Fruit fly (Drosophila melanogaster) whole organism, embryonic: ENCODE measurements around the gene CG14982.

ENCODE experiments used
- Bgb ChIP-seq: fragments of 200-800 bp; sonication (Bioruptor generic); IDR thresholded peaks from 2 replicates; pipeline ENCODE4 v1.3.6; 2022; ENCODE audit warnings: missing biosample characterization, missing genetic modification characterization; ENCODE audit not compliant: partially characterized antibody
- CG10462 ChIP-seq: fragments of 200-800 bp; sonication (Bioruptor generic); optimal IDR thresholded peaks from 2 replicates; lab custom pipeline; 2016; ENCODE audit warnings: missing biosample characterization, missing genetic modification characterization
- CG10959 ChIP-seq: fragments of 200-800 bp; sonication (Bioruptor generic); IDR thresholded peaks from 2 replicates; pipeline ENCODE4 v1.3.6; 2022; ENCODE audit warnings: missing biosample characterization, missing genetic modification characterization
- CG12236 ChIP-seq: fragments of 200-800 bp; sonication (Bioruptor generic); optimal IDR thresholded peaks from 2 replicates; lab custom pipeline; 2016; ENCODE audit warnings: missing biosample characterization, missing genetic modification characterization
- CG12659 ChIP-seq: fragments of 200-800 bp; sonication (Bioruptor generic); optimal IDR thresholded peaks from 3 replicates; lab custom pipeline; 2017; ENCODE audit warnings: mild to moderate bottlenecking, missing biosample characterization, missing genetic modification reagents, missing genetic modification characterization
- CG13287 ChIP-seq: fragments of 200-800 bp; sonication (Bioruptor generic); IDR thresholded peaks from 2 replicates; pipeline ENCODE4 v1.3.6; 2022; ENCODE audit warnings: missing biosample characterization, missing genetic modification characterization; ENCODE audit not compliant: partially characterized antibody
- CG14710 ChIP-seq: fragments of 200-800 bp; sonication (Bioruptor generic); optimal IDR thresholded peaks from 3 replicates; lab custom pipeline; 2019; ENCODE audit warnings: missing biosample characterization, mild to moderate bottlenecking, missing genetic modification characterization, moderate library complexity
- CG17186 ChIP-seq: fragments of 200-800 bp; sonication (Bioruptor generic); optimal IDR thresholded peaks from 3 replicates; lab custom pipeline; 2017; ENCODE audit warnings: missing biosample characterization, missing genetic modification reagents, missing genetic modification characterization
- CG2116 ChIP-seq: fragments of 200-800 bp; sonication (Bioruptor generic); optimal IDR thresholded peaks from 3 replicates; lab custom pipeline; 2018; ENCODE audit warnings: missing biosample characterization, mild to moderate bottlenecking, missing genetic modification characterization
- CG2129 ChIP-seq: fragments of 200-800 bp; sonication (Bioruptor generic); IDR thresholded peaks from 2 replicates; pipeline ENCODE4 v1.3.6; 2022; ENCODE audit warnings: missing biosample characterization, missing genetic modification characterization; ENCODE audit not compliant: partially characterized antibody
- CG32772 ChIP-seq: fragments of 200-800 bp; sonication (Bioruptor generic); IDR thresholded peaks from 2 replicates; pipeline ENCODE4 v1.3.6; 2022; ENCODE audit warnings: missing biosample characterization, missing genetic modification characterization
- CG3847 ChIP-seq: fragments of 200-800 bp; sonication (Bioruptor generic); IDR thresholded peaks from 2 replicates; pipeline ENCODE4 v1.3.6; 2022; ENCODE audit warnings: missing biosample characterization, missing genetic modification characterization
- CG42726 ChIP-seq: fragments of 200-800 bp; sonication (Bioruptor generic); IDR thresholded peaks from 2 replicates; pipeline ENCODE4 v1.3.6; 2022; ENCODE audit warnings: missing biosample characterization, missing genetic modification characterization; ENCODE audit not compliant: partially characterized antibody
- CG6683 ChIP-seq: fragments of 200-800 bp; sonication (Bioruptor generic); optimal IDR thresholded peaks from 2 replicates; lab custom pipeline; 2017; ENCODE audit warnings: missing biosample characterization, mild to moderate bottlenecking, missing genetic modification characterization, missing genetic modification reagents
- CG6689 ChIP-seq: fragments of 200-800 bp; sonication (Bioruptor generic); IDR thresholded peaks from 2 replicates; pipeline ENCODE4 v1.3.6; 2022; ENCODE audit warnings: missing biosample characterization, missing genetic modification characterization
- CG7963 ChIP-seq: fragments of 200-800 bp; sonication (Bioruptor generic); IDR thresholded peaks from 3 replicates; pipeline ENCODE4 v1.3.6; 2022; ENCODE audit warnings: missing biosample characterization, missing genetic modification characterization; ENCODE audit not compliant: partially characterized antibody
- CG7987 ChIP-seq: fragments of 200-800 bp; sonication (Bioruptor generic); optimal IDR thresholded peaks from 2 replicates; lab custom pipeline; 2018; ENCODE audit warnings: missing biosample characterization, mild to moderate bottlenecking, missing genetic modification characterization, moderate library complexity
- Camta ChIP-seq: fragments of 200-800 bp; sonication (Bioruptor generic); optimal IDR thresholded peaks from 2 replicates; lab custom pipeline; 2016; ENCODE audit warnings: missing biosample characterization, missing genetic modification characterization
- Dp ChIP-seq: fragments of 200-800 bp; sonication (Bioruptor generic); optimal IDR thresholded peaks from 2 replicates; lab custom pipeline; 2018; ENCODE audit warnings: missing biosample characterization, mild to moderate bottlenecking, missing genetic modification characterization, moderate library complexity
- HLH54F ChIP-seq: fragments of 200-800 bp; sonication (Bioruptor generic); optimal IDR thresholded peaks from 3 replicates; lab custom pipeline; 2016; ENCODE audit warnings: missing biosample characterization, missing genetic modification characterization
- HLHmδ ChIP-seq: fragments of 200-800 bp; sonication (Bioruptor generic); optimal IDR thresholded peaks from 2 replicates; lab custom pipeline; 2018; ENCODE audit warnings: missing biosample characterization, mild to moderate bottlenecking, missing genetic modification characterization, moderate library complexity
- HmgZ ChIP-seq: fragments of 200-800 bp; sonication (Bioruptor generic); optimal IDR thresholded peaks from 2 replicates; lab custom pipeline; 2018; ENCODE audit warnings: missing biosample characterization, mild to moderate bottlenecking, missing genetic modification characterization
- Hmr ChIP-seq: fragments of 200-800 bp; sonication (Bioruptor generic); optimal IDR thresholded peaks from 3 replicates; lab custom pipeline; 2017; ENCODE audit warnings: mild to moderate bottlenecking, missing biosample characterization, missing genetic modification reagents, missing genetic modification characterization
- MESR4 ChIP-seq: fragments of 200-800 bp; sonication (Bioruptor generic); optimal IDR thresholded peaks from 2 replicates; lab custom pipeline; 2018; ENCODE audit warnings: missing biosample characterization, mild to moderate bottlenecking, missing genetic modification characterization, moderate library complexity
- Nf-YB ChIP-seq: fragments of 200-800 bp; sonication (Bioruptor generic); optimal IDR thresholded peaks from 3 replicates; lab custom pipeline; 2019; ENCODE audit warnings: missing biosample characterization, mild to moderate bottlenecking, missing genetic modification characterization, moderate library complexity
- Opbp ChIP-seq: fragments of 200-800 bp; sonication (Bioruptor generic); IDR thresholded peaks from 3 replicates; pipeline ENCODE4 v1.3.6; 2022; ENCODE audit warnings: missing biosample characterization, missing genetic modification characterization; ENCODE audit not compliant: partially characterized antibody
- Poxn ChIP-seq: fragments of 200-800 bp; sonication (Bioruptor generic); IDR thresholded peaks from 2 replicates; pipeline ENCODE4 v1.3.6; 2022; ENCODE audit warnings: missing biosample characterization, missing genetic modification characterization
- Scr ChIP-seq: fragments of 200-800 bp; sonication (Bioruptor generic); IDR thresholded peaks from 2 replicates; pipeline ENCODE4 v1.3.6; 2022; ENCODE audit warnings: missing biosample characterization, missing genetic modification characterization; ENCODE audit not compliant: partially characterized antibody
- Spps ChIP-seq: fragments of 200-800 bp; sonication (Bioruptor generic); optimal IDR thresholded peaks from 2 replicates; lab custom pipeline; 2018; ENCODE audit warnings: missing biosample characterization, mild to moderate bottlenecking, missing genetic modification characterization
- bab2 ChIP-seq: fragments of 200-800 bp; sonication (Bioruptor generic); optimal IDR thresholded peaks from 2 replicates; lab custom pipeline; 2016; ENCODE audit warnings: missing biosample characterization, missing genetic modification characterization
- bcd ChIP-seq: fragments of 200-800 bp; sonication (Bioruptor generic); optimal IDR thresholded peaks from 2 replicates; lab custom pipeline; 2017; ENCODE audit warnings: missing biosample characterization, mild to moderate bottlenecking, missing genetic modification characterization
- cad ChIP-seq: fragments of >200 bp; optimal IDR thresholded peaks from 2 replicates; lab custom pipeline; 2017; ENCODE audit warnings: missing biosample characterization, missing genetic modification characterization
- chinmo ChIP-seq: fragments of 200-800 bp; sonication (Bioruptor generic); IDR thresholded peaks from 4 replicates; pipeline ENCODE4 v1.3.6; 2022; ENCODE audit warnings: missing biosample characterization, missing genetic modification characterization; ENCODE audit not compliant: partially characterized antibody
- chm ChIP-seq: fragments of 200-800 bp; sonication (Bioruptor generic); IDR thresholded peaks from 2 replicates; pipeline ENCODE4 v1.3.6; 2022; ENCODE audit warnings: missing biosample characterization, missing genetic modification characterization
- crc ChIP-seq: fragments of 200-800 bp; sonication (Bioruptor generic); optimal IDR thresholded peaks from 2 replicates; lab custom pipeline; 2016; ENCODE audit warnings: missing biosample characterization, missing genetic modification characterization
- dan ChIP-seq: fragments of 200-800 bp; sonication (Bioruptor generic); IDR thresholded peaks from 2 replicates; pipeline ENCODE4 v1.3.6; 2022; ENCODE audit warnings: missing biosample characterization, missing genetic modification characterization
- gfzf ChIP-seq: fragments of 200-800 bp; sonication (Bioruptor generic); optimal IDR thresholded peaks from 2 replicates; lab custom pipeline; 2016; ENCODE audit warnings: missing biosample characterization, mild to moderate bottlenecking, missing genetic modification characterization, moderate library complexity
- mld ChIP-seq: fragments of 200-800 bp; sonication (Bioruptor generic); IDR thresholded peaks from 3 replicates; pipeline ENCODE4 v1.3.6; 2022; ENCODE audit warnings: missing biosample characterization, missing genetic modification characterization; ENCODE audit not compliant: partially characterized antibody
- nerfin-2 ChIP-seq: fragments of 200-800 bp; sonication (Bioruptor generic); IDR thresholded peaks from 2 replicates; pipeline ENCODE4 v1.3.6; 2022; ENCODE audit warnings: missing biosample characterization, missing genetic modification characterization; ENCODE audit not compliant: partially characterized antibody
- otp ChIP-seq: fragments of 200-800 bp; sonication (Bioruptor generic); IDR thresholded peaks from 3 replicates; pipeline ENCODE4, ENCODE4 v1.3.6; 2022; ENCODE audit warnings: missing biosample characterization, missing genetic modification characterization
- row ChIP-seq: fragments of 200-800 bp; sonication (Bioruptor generic); IDR thresholded peaks from 3 replicates; pipeline ENCODE4 v1.3.6; 2022; ENCODE audit warnings: missing biosample characterization, missing genetic modification characterization
- sens-2 ChIP-seq: fragments of 200-800 bp; sonication (Bioruptor generic); IDR thresholded peaks from 2 replicates; pipeline ENCODE4 v1.3.6; 2022; ENCODE audit warnings: missing biosample characterization, missing genetic modification characterization
- sna ChIP-seq: fragments of 200-800 bp; sonication (Bioruptor generic); IDR thresholded peaks from 2 replicates; pipeline ENCODE4 v1.3.6; 2022; ENCODE audit warnings: missing biosample characterization, missing genetic modification characterization; ENCODE audit not compliant: partially characterized antibody
- stwl ChIP-seq: fragments of 200-800 bp; sonication (Bioruptor generic); optimal IDR thresholded peaks from 3 replicates; lab custom pipeline; 2018; ENCODE audit warnings: missing biosample characterization, mild to moderate bottlenecking, missing genetic modification characterization, moderate library complexity
- tna ChIP-seq: fragments of 200-800 bp; sonication (Bioruptor generic); IDR thresholded peaks from 2 replicates; pipeline ENCODE4 v1.3.6; 2022; ENCODE audit warnings: missing biosample characterization, missing genetic modification characterization; ENCODE audit not compliant: partially characterized antibody
- trem ChIP-seq: fragments of 200-800 bp; optimal IDR thresholded peaks from 3 replicates; lab custom pipeline; 2019; ENCODE audit warnings: missing biosample characterization, mild to moderate bottlenecking, missing genetic modification characterization, moderate library complexity
- unc-4 ChIP-seq: fragments of 200-800 bp; sonication (Bioruptor generic); IDR thresholded peaks from 2 replicates; pipeline ENCODE4 v1.3.6; 2022; ENCODE audit warnings: missing biosample characterization, missing genetic modification characterization; ENCODE audit not compliant: partially characterized antibody
- vnd ChIP-seq: fragments of 200-800 bp; sonication (Bioruptor generic); IDR thresholded peaks from 3 replicates; pipeline ENCODE4 v1.3.6; 2022; ENCODE audit warnings: missing biosample characterization, missing genetic modification characterization; ENCODE audit not compliant: partially characterized antibody
- zen2 ChIP-seq: fragments of 200-800 bp; sonication (Bioruptor generic); IDR thresholded peaks from 3 replicates; pipeline ENCODE4 v1.3.6; 2022; ENCODE audit warnings: missing biosample characterization, missing genetic modification characterization; ENCODE audit not compliant: partially characterized antibody

CG14982 gene

DNA sequence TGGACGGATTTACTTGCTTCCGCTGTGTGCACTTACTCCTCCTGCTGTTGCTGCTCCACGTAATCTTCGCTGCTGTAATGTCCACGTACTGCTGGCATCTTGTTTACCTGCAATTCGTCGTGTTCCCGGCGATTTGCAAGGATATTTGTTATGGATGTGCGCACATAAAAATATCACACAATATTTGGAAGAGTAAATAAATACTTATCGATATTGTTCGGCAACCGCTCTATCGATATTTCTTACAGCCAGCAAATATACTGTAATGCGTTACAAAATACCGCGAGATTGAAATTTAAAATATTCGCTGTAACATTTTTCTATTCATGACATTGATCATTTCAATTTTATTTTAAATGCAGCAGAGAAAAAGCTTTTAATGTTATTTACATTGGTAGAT is 4.7 kb upstream of the CG14982 start, which contains the start of gene CG10866 (continued):
- peak; percentile 44 for TF ChIP-seq CG17186 (GFP tag; lab: Kevin White, UChicago)
- peak; percentile 82 for TF ChIP-seq zen2 (GFP tag; lab: Robert Waterston, UW)
- TF ChIP-seq CG13287 (GFP tag; lab: Robert Waterston, UW) = peak; percentile 92
- no peak for TF ChIP-seq CG6689 (GFP tag; lab: Robert Waterston, UW)
- TF ChIP-seq Bgb (GFP tag; lab: Robert Waterston, UW) = peak; percentile 85
- TF ChIP-seq bab2 = no peak
- no peak for TF ChIP-seq Hmr
- peak; percentile 42 for TF ChIP-seq MESR4
- TF ChIP-seq nerfin-2 = no peak
- TF ChIP-seq CG3847 (GFP tag; lab: Robert Waterston, UW) = no peak
- peak; percentile 52; the same call in 2 of the 3 replicates for TF ChIP-seq CG7963
- peak; percentile 19; the same call in 1 of the 3 replicates for TF ChIP-seq row (GFP tag; lab: Robert Waterston, UW)
- TF ChIP-seq Camta = no peak
- TF ChIP-seq dan (GFP tag; lab: Robert Waterston, UW) = no peak
- TF ChIP-seq Poxn (GFP tag; lab: Robert Waterston, UW) = no peak
- no peak for TF ChIP-seq HLHmδ (GFP tag; lab: Kevin White, UChicago)
- TF ChIP-seq Nf-YB = no peak
- peak; percentile 77 for TF ChIP-seq Dp (GFP tag; lab: Kevin White, UChicago)
- peak; percentile 65 for TF ChIP-seq CG2116 (GFP tag; lab: Kevin White, UChicago)
- 0 out of 4 replicates have a peak, but pooled peaks have one; percentile 44 for TF ChIP-seq chinmo (GFP tag; lab: Robert Waterston, UW)
- no peak for TF ChIP-seq CG7987
- TF ChIP-seq CG6683 (GFP tag; lab: Kevin White, UChicago) = no peak
- no peak for TF ChIP-seq otp
- peak; percentile 85 for TF ChIP-seq Scr (GFP tag; lab: Robert Waterston, UW)
- no peak for TF ChIP-seq HLH54F
- no peak for TF ChIP-seq CG10462 (GFP tag; lab: Kevin White, UChicago)
- no peak for TF ChIP-seq CG10959 (GFP tag; lab: Robert Waterston, UW)
- TF ChIP-seq mld = 0 out of 3 replicates have a peak, but pooled peaks have one; percentile 8
- TF ChIP-seq Spps (tag; lab: Kevin White, UChicago) = no peak
- peak; percentile 52; the same call in 1 of the 2 replicates for TF ChIP-seq CG42726 (GFP tag; lab: Robert Waterston, UW)
- peak; percentile 46 for TF ChIP-seq gfzf (GFP tag; lab: Kevin White, UChicago)
- peak; percentile 84 for TF ChIP-seq unc-4 (GFP tag; lab: Robert Waterston, UW)
- no peak for TF ChIP-seq sens-2 (GFP tag; lab: Robert Waterston, UW)
- TF ChIP-seq CG14710 (tag; lab: Kevin White, UChicago) = peak; percentile 36
- peak; percentile 73 for TF ChIP-seq vnd
- peak; percentile 64 for TF ChIP-seq CG2129 (GFP tag; lab: Robert Waterston, UW)
- peak; percentile 87 for TF ChIP-seq stwl
- TF ChIP-seq trem (tag; lab: Kevin White, UChicago) = peak; percentile 6
- no peak for TF ChIP-seq cad
- peak; percentile 82 for TF ChIP-seq sna (GFP tag; lab: Robert Waterston, UW)
- TF ChIP-seq crc = no peak
- no peak for TF ChIP-seq CG32772 (GFP tag; lab: Robert Waterston, UW)
- no peak for TF ChIP-seq bcd (GFP tag; lab: Kevin White, UChicago)
- TF ChIP-seq Opbp (GFP tag; lab: Robert Waterston, UW) = peak; percentile 85; the same call in 2 of the 3 replicates
- no peak for TF ChIP-seq chm (GFP tag; lab: Robert Waterston, UW)
- peak; percentile 1 for TF ChIP-seq HmgZ (tag; lab: Kevin White, UChicago)
- peak; percentile 64 for TF ChIP-seq tna (GFP tag; lab: Robert Waterston, UW)
- peak; percentile 6 for TF ChIP-seq CG12659 (GFP tag; lab: Kevin White, UChicago)
- no peak for TF ChIP-seq CG12236
